Worm (Caenorhabditis elegans): ENCODE measurements around the gene ZK896.4.

DNA sequence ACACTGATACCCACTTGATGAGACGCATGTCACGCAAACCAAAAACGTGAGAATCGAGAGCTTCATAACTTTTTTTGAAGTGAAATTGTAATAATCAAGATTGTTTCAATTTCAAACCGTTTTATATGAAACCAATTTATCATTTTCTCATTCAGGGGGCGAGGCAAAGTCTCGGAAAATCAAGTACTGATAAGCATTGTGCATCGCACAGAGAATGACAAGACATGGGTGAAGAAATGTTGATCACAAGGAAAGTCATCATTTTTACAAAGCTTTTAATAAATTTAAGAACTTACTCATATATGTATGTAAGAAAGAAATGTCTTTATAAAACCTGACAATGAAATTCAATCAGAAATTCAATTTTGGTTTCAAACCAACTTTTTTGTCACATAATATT lies 23.4 kb upstream of the ZK896.4 start, which contains the start of gene K08D8.3:
- TF ChIP-seq ZK546.5 (tag; optimal IDR thresholded peaks at IDR 0.05) (no peak), T20F7.1 (GFP tag; optimal IDR thresholded peaks at IDR 0.05) (no peak), nhr-237 (tag; optimal IDR thresholded peaks at IDR 0.05) (no peak), lsy-2 (tag; optimal IDR thresholded peaks at IDR 0.05) (no peak), pha-4 (GFP tag; IDR thresholded peaks at IDR 0.05) (no peak), pha-4 (tag; optimal IDR thresholded peaks at IDR 0.05) (no peak), ztf-11 (tag; optimal IDR thresholded peaks at IDR 0.05) (no peak), F37D6.2 (tag; optimal IDR thresholded peaks at IDR 0.05) (no peak), snpc-4 (tag; optimal IDR thresholded peaks at IDR 0.05) (no peak), pqm-1 (tag; optimal IDR thresholded peaks at IDR 0.05) (peak; percentile 92), php-3 (GFP tag; IDR thresholded peaks at IDR 0.05) (no peak), lin-38 (GFP tag; IDR thresholded peaks at IDR 0.05) (no peak), ceh-82 (tag; optimal IDR thresholded peaks at IDR 0.05) (no peak), F44E2.7 (GFP tag; IDR thresholded peaks at IDR 0.05) (no peak)
